Fruit fly (Drosophila melanogaster) whole organism, embryonic: ENCODE data around the gene CG3198.

Experiments
- Abd-B ChIP-seq: fragments of 200-800 bp; sonication (Bioruptor generic); optimal IDR thresholded peaks from 2 replicates; lab custom pipeline; 2018; ENCODE audit warnings: missing biosample characterization, mild to moderate bottlenecking, missing genetic modification characterization, moderate library complexity
- Adf1 ChIP-seq: fragments of 200-800 bp; sonication (Bioruptor generic); IDR thresholded peaks from 2 replicates; pipeline ENCODE4 v1.3.6; 2022; ENCODE audit warnings: missing biosample characterization, missing genetic modification characterization
- Asciz ChIP-seq: fragments of 200-800 bp; sonication (Bioruptor generic); optimal IDR thresholded peaks from 2 replicates; lab custom pipeline; 2017; ENCODE audit warnings: missing biosample characterization, mild to moderate bottlenecking, missing genetic modification characterization, missing genetic modification reagents
- Bteb2 ChIP-seq: fragments of 200-800 bp; sonication (Bioruptor generic); optimal IDR thresholded peaks from 2 replicates; lab custom pipeline; 2016; ENCODE audit warnings: missing biosample characterization, missing genetic modification characterization
- CG1024 ChIP-seq: fragments of 200-800 bp; sonication (Bioruptor generic); IDR thresholded peaks from 2 replicates; pipeline ENCODE4 v1.3.6; 2022; ENCODE audit warnings: missing biosample characterization, missing genetic modification characterization
- CG11085 ChIP-seq: fragments of 200-800 bp; sonication (Bioruptor generic); IDR thresholded peaks from 2 replicates; pipeline ENCODE4 v1.3.6; 2022; ENCODE audit warnings: missing biosample characterization, missing genetic modification characterization
- CG11398 ChIP-seq: fragments of 200-800 bp; sonication (Bioruptor generic); optimal IDR thresholded peaks from 2 replicates; lab custom pipeline; 2016; ENCODE audit warnings: missing biosample characterization, missing genetic modification characterization
- CG12769 ChIP-seq: fragments of 200-800 bp; sonication (Bioruptor generic); optimal IDR thresholded peaks from 2 replicates; lab custom pipeline; 2019; ENCODE audit warnings: missing biosample characterization, mild to moderate bottlenecking, missing genetic modification characterization, moderate library complexity
- CG14014 ChIP-seq: fragments of 200-800 bp; sonication (Bioruptor generic); IDR thresholded peaks from 2 replicates; pipeline ENCODE4 v1.3.6; 2022; ENCODE audit warnings: missing biosample characterization, missing genetic modification characterization
- CG18011 ChIP-seq: fragments of 200-800 bp; sonication (Bioruptor generic); optimal IDR thresholded peaks from 2 replicates; lab custom pipeline; 2017; ENCODE audit warnings: missing biosample characterization, missing genetic modification characterization, mild to moderate bottlenecking, moderate library complexity, missing genotype
- CG30403 ChIP-seq: fragments of 200-800 bp; sonication (Bioruptor generic); optimal IDR thresholded peaks from 3 replicates; lab custom pipeline; 2016; ENCODE audit warnings: missing biosample characterization, missing genetic modification characterization
- CG3065 ChIP-seq: fragments of 200-800 bp; sonication (Bioruptor generic); optimal IDR thresholded peaks from 2 replicates; lab custom pipeline; 2016; ENCODE audit warnings: missing biosample characterization, missing genetic modification characterization
- CG31441 ChIP-seq: fragments of 200-800 bp; sonication (Bioruptor generic); IDR thresholded peaks from 2 replicates; pipeline ENCODE4 v1.3.6; 2022; ENCODE audit warnings: missing biosample characterization, missing genetic modification characterization
- CG3163 ChIP-seq: fragments of 200-800 bp; sonication (Bioruptor generic); optimal IDR thresholded peaks from 3 replicates; lab custom pipeline; 2016; ENCODE audit warnings: missing biosample characterization, missing genetic modification characterization
- CG6854 ChIP-seq: fragments of 200-800 bp; sonication (Bioruptor generic); optimal IDR thresholded peaks from 3 replicates; lab custom pipeline; 2017; ENCODE audit warnings: missing biosample characterization, mild to moderate bottlenecking, missing genetic modification characterization
- CG7556 ChIP-seq: fragments of 200-800 bp; sonication (Bioruptor generic); optimal IDR thresholded peaks from 2 replicates; lab custom pipeline; 2017; ENCODE audit warnings: missing biosample characterization, mild to moderate bottlenecking, missing genetic modification characterization
- CG7928 ChIP-seq: fragments of 200-800 bp; sonication (Bioruptor generic); optimal IDR thresholded peaks from 2 replicates; lab custom pipeline; 2017; ENCODE audit warnings: missing biosample characterization, mild to moderate bottlenecking, missing genetic modification characterization
- CG8089 ChIP-seq: fragments of 200-800 bp; sonication (Bioruptor generic); optimal IDR thresholded peaks from 3 replicates; lab custom pipeline; 2016; ENCODE audit warnings: missing biosample characterization, missing genetic modification characterization
- CG8290 ChIP-seq, 3 experiments: fragments of 200-800 bp; sonication (Bioruptor generic); optimal IDR thresholded peaks; 2 replicates each; lab custom pipeline; 2016 to 2019; ENCODE audit warnings: missing biosample characterization in 3 of 3, missing genetic modification characterization in 3 of 3, mild to moderate bottlenecking in 2 of 3, moderate library complexity in 1 of 3
- CG8388 ChIP-seq: fragments of 200-800 bp; sonication (Bioruptor generic); optimal IDR thresholded peaks from 2 replicates; lab custom pipeline; 2019; ENCODE audit warnings: missing biosample characterization, mild to moderate bottlenecking, missing genetic modification characterization, moderate library complexity
- CG8944 ChIP-seq: fragments of 200-800 bp; sonication (Bioruptor generic); optimal IDR thresholded peaks from 3 replicates; lab custom pipeline; 2016; ENCODE audit warnings: missing biosample characterization, missing genetic modification characterization
- CG9215 ChIP-seq: fragments of 200-800 bp; sonication (Bioruptor generic); IDR thresholded peaks from 2 replicates; pipeline ENCODE4 v1.3.6; 2022; ENCODE audit warnings: missing biosample characterization, missing genetic modification characterization
- CG9932 ChIP-seq: fragments of 200-800 bp; sonication (Bioruptor generic); IDR thresholded peaks from 2 replicates; pipeline ENCODE4 v1.3.6; 2022; ENCODE audit warnings: missing biosample characterization, missing genetic modification characterization
- CTCF ChIP-seq: fragments of 200-800 bp; sonication (Bioruptor generic); optimal IDR thresholded peaks from 2 replicates; lab custom pipeline; 2017; ENCODE audit warnings: missing biosample characterization, mild to moderate bottlenecking, missing genetic modification characterization, moderate library complexity
- Dp ChIP-seq: fragments of 200-800 bp; sonication (Bioruptor generic); optimal IDR thresholded peaks from 2 replicates; lab custom pipeline; 2018; ENCODE audit warnings: missing biosample characterization, mild to moderate bottlenecking, missing genetic modification characterization, moderate library complexity
- E2f1 ChIP-seq: fragments of 200-800 bp; sonication (Bioruptor generic); IDR thresholded peaks from 2 replicates; pipeline ENCODE4 v1.3.6; 2022; ENCODE audit warnings: missing biosample characterization, missing genetic modification characterization
- Gug ChIP-seq: fragments of 200-800 bp; sonication (Bioruptor generic); IDR thresholded peaks from 4 replicates; pipeline ENCODE4 v1.3.6; 2022; ENCODE audit warnings: missing biosample characterization, missing genetic modification characterization
- H2.0 ChIP-seq: fragments of 200-800 bp; sonication (Bioruptor generic); IDR thresholded peaks from 2 replicates; pipeline ENCODE4 v1.3.6; 2022; ENCODE audit warnings: missing biosample characterization, missing genetic modification characterization
- HmgZ ChIP-seq: fragments of 200-800 bp; sonication (Bioruptor generic); optimal IDR thresholded peaks from 2 replicates; lab custom pipeline; 2018; ENCODE audit warnings: missing biosample characterization, mild to moderate bottlenecking, missing genetic modification characterization
- Lpt ChIP-seq: fragments of >200 bp; optimal IDR thresholded peaks from 2 replicates; lab custom pipeline; 2018; ENCODE audit warnings: missing biosample characterization, missing genetic modification characterization
- Meics ChIP-seq: fragments of 200-800 bp; sonication (Bioruptor generic); optimal IDR thresholded peaks from 2 replicates; lab custom pipeline; 2017; ENCODE audit warnings: missing biosample characterization, mild to moderate bottlenecking, missing genetic modification characterization
- NfI ChIP-seq: fragments of 200-800 bp; sonication (Bioruptor generic); optimal IDR thresholded peaks from 3 replicates; lab custom pipeline; 2018; ENCODE audit warnings: missing biosample characterization, mild to moderate bottlenecking, missing genetic modification characterization, moderate library complexity
- Sox102F ChIP-seq: fragments of 200-800 bp; sonication (Bioruptor generic); optimal IDR thresholded peaks from 2 replicates; lab custom pipeline; 2018; ENCODE audit warnings: missing biosample characterization, mild to moderate bottlenecking, missing genetic modification characterization, moderate library complexity
- Trl ChIP-seq, 3 experiments: fragments of >200 bp in 2 of 3; fragments of 200-800 bp in 1 of 3; sonication (Bioruptor generic) in 1 of 3; optimal IDR thresholded peaks; 2 replicates in 1 of 3; 3 replicates in 2 of 3; lab custom pipeline; 2016 to 2017; ENCODE audit warnings: missing biosample characterization in 1 of 3, missing genetic modification characterization in 1 of 3
- ase ChIP-seq: fragments of 200-800 bp; sonication (Bioruptor generic); IDR thresholded peaks from 3 replicates; pipeline ENCODE4 v1.3.6; 2022; ENCODE audit warnings: missing biosample characterization, missing genetic modification characterization
- fd96Cb ChIP-seq: fragments of 200-800 bp; sonication (Bioruptor generic); optimal IDR thresholded peaks from 2 replicates; lab custom pipeline; 2018; ENCODE audit warnings: missing biosample characterization, mild to moderate bottlenecking, missing genetic modification characterization, moderate library complexity
- gem ChIP-seq: fragments of 200-800 bp; sonication (Bioruptor generic); optimal IDR thresholded peaks from 2 replicates; lab custom pipeline; 2019; ENCODE audit warnings: missing biosample characterization, mild to moderate bottlenecking, missing genetic modification characterization, moderate library complexity
- her ChIP-seq: fragments of 200-800 bp; sonication (Bioruptor generic); optimal IDR thresholded peaks from 2 replicates; lab custom pipeline; 2016; ENCODE audit warnings: missing biosample characterization, missing genetic modification characterization
- mam ChIP-seq: fragments of 200-800 bp; sonication (Bioruptor generic); optimal IDR thresholded peaks from 3 replicates; lab custom pipeline; 2016; ENCODE audit warnings: missing biosample characterization, missing genetic modification characterization
- onecut ChIP-seq: fragments of 200-800 bp; sonication (Bioruptor generic); IDR thresholded peaks from 2 replicates; pipeline ENCODE4 v1.3.6; 2022; ENCODE audit warnings: missing biosample characterization, missing genetic modification characterization
- peb ChIP-seq: fragments of 200-800 bp; sonication (Bioruptor generic); IDR thresholded peaks from 2 replicates; pipeline ENCODE4 v1.3.6; 2022; ENCODE audit warnings: missing biosample characterization, missing genetic modification characterization
- phol ChIP-seq: fragments of 200-800 bp; sonication (Bioruptor generic); optimal IDR thresholded peaks from 3 replicates; lab custom pipeline; 2018; ENCODE audit warnings: missing biosample characterization, mild to moderate bottlenecking, missing genetic modification characterization, moderate library complexity
- pnt ChIP-seq: fragments of 200-800 bp; sonication (Bioruptor generic); optimal IDR thresholded peaks from 3 replicates; lab custom pipeline; 2016; ENCODE audit warnings: missing biosample characterization, missing genetic modification characterization
- prd ChIP-seq, 3 experiments: fragments of >200 bp in 2 of 3; fragments of 200-800 bp in 1 of 3; sonication (Bioruptor generic) in 1 of 3; optimal IDR thresholded peaks in 2 of 3; IDR thresholded peaks in 1 of 3; 2 replicates in 2 of 3; 3 replicates in 1 of 3; pipeline versions ENCODE4 v1.3.6 to Lab custom; 2017 to 2022; ENCODE audit warnings: missing biosample characterization in 1 of 3, missing genetic modification characterization in 1 of 3
- run ChIP-seq: fragments of 200-800 bp; sonication (Bioruptor generic); optimal IDR thresholded peaks from 3 replicates; lab custom pipeline; 2018; ENCODE audit warnings: missing biosample characterization, mild to moderate bottlenecking, missing genetic modification characterization
- ssp ChIP-seq: fragments of 200-800 bp; sonication (Bioruptor generic); IDR thresholded peaks from 2 replicates; pipeline ENCODE4 v1.3.6; 2022; ENCODE audit warnings: missing biosample characterization, missing genetic modification characterization
- usp ChIP-seq: fragments of >200 bp; optimal IDR thresholded peaks from 2 replicates; lab custom pipeline; 2017; ENCODE audit warnings: missing biosample characterization, missing genetic modification characterization
- vvl ChIP-seq: fragments of 200-800 bp; sonication (Bioruptor generic); IDR thresholded peaks from 2 replicates; pipeline ENCODE4 v1.3.6; 2022; ENCODE audit warnings: missing biosample characterization, missing genetic modification characterization

CG3198 gene

DNA sequence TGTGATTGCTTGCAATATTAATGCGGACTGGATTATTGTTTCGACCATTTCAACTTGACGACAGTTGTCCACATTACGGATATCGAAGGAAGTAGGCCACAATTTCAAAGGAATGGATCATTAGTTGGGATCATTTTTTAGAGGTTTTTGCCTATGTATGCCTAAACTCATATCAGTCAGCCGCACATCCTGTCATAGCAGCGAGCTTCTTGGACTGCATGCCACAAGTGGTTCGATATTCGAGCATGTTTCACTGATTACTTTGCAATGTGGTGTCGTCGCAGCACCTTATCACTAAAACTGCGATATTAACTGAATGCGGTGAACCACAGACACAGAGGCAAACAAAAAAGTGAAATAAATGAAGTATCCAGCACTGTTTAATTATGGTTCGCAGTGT is 9.8 kb downstream of the CG3198 start:
- TF ChIP-seq CG8089 (GFP tag; lab: Kevin White, UChicago) (no peak), CG18011 (peak; percentile 92), CG7928 (no peak), pnt (no peak)

DNA sequence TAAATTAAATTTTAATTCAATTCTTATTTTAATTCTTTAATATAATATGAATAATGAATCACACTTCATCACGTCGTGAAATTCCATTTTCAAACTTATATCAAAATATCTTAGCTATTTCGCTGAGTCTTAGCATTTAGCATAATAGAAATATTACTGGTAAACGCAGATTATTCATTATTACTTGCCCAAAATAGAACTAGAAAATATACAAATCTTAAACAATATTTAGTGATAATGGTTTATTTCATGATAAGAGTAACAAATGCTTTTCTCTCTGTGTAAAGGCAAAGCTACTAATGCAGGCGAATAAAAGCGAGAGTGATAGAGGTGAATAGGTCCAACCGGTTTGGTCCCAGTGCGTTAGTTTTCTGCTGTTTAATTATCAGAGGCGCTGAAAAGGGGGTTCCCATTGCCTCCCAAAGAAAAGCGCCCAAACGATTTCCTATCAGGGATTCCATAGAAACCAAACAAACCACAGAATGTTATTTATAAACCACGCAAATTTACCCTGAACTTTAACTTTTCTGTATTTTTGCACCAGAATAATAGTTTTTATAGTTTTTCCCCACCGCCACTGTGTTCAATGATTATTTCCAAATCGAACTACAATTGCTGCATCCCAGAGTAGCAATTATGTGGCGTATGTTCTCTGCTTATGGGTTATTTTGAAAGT is 10.8 kb downstream of the CG3198 start:
- peak; percentile 24 for TF ChIP-seq mam (GFP tag; lab: Kevin White, UChicago)
- 0 out of 2 replicates have a peak, but pooled peaks have one; percentile 40 for TF ChIP-seq E2f1 (GFP tag; lab: Robert Waterston, UW)
- TF ChIP-seq H2.0 (GFP tag; lab: Robert Waterston, UW) = peak; percentile 49; the same call in 1 of the 2 replicates
- TF ChIP-seq Trl (optimal IDR thresholded peaks at IDR 0.05; lab: Kevin White, UChicago) = no peak
- no peak for TF ChIP-seq Trl (GFP tag; optimal IDR thresholded peaks at IDR 0.05; lab: Kevin White, UChicago)
- peak; percentile 56; the same call in 1 of the 2 replicates for TF ChIP-seq CG14014
- TF ChIP-seq Dp (GFP tag; lab: Kevin White, UChicago) = no peak
- TF ChIP-seq CG1024 (GFP tag; lab: Robert Waterston, UW) = no peak
- peak; percentile 12; the same call in 1 of the 2 replicates for TF ChIP-seq CG11085 (GFP tag; lab: Robert Waterston, UW)
- TF ChIP-seq CG9932 (GFP tag; lab: Robert Waterston, UW) = peak; percentile 58; the same call in 1 of the 2 replicates
- peak; percentile 16 for TF ChIP-seq CG11398 (GFP tag; lab: Kevin White, UChicago)
- no peak for TF ChIP-seq run (tag; lab: Kevin White, UChicago)
- peak; percentile 31 for TF ChIP-seq Asciz (GFP tag; lab: Kevin White, UChicago)
- peak; percentile 18 for TF ChIP-seq Abd-B
- TF ChIP-seq peb (GFP tag; lab: Robert Waterston, UW) = no peak
- TF ChIP-seq HmgZ (tag; lab: Kevin White, UChicago) = no peak
- TF ChIP-seq CG8089 (GFP tag; lab: Kevin White, UChicago) = no peak
- TF ChIP-seq Adf1 (GFP tag; lab: Robert Waterston, UW) = no peak
- TF ChIP-seq CG8944 (GFP tag; lab: Kevin White, UChicago) = peak; percentile 37
- TF ChIP-seq gem (tag; lab: Kevin White, UChicago) = peak; percentile 58
- peak; percentile 47; the same call in 1 of the 4 replicates for TF ChIP-seq Gug (GFP tag; lab: Robert Waterston, UW)
- TF ChIP-seq CG9215 (GFP tag; lab: Robert Waterston, UW) = peak; percentile 41; the same call in 1 of the 2 replicates
- TF ChIP-seq Sox102F (GFP tag; lab: Kevin White, UChicago) = peak; percentile 18
- no peak for TF ChIP-seq CG3065 (GFP tag; lab: Kevin White, UChicago)
- TF ChIP-seq CG12769 (tag; lab: Kevin White, UChicago) = peak; percentile 65
- TF ChIP-seq vvl (GFP tag; lab: Robert Waterston, UW) = peak; percentile 47
- TF ChIP-seq CTCF (GFP tag; lab: Kevin White, UChicago) = no peak
- peak; percentile 46 for TF ChIP-seq CG31441 (GFP tag; lab: Robert Waterston, UW)
- TF ChIP-seq NfI = peak; percentile 31
- TF ChIP-seq CG30403 = peak; percentile 28
- TF ChIP-seq CG7556 = peak; percentile 43
- no peak for TF ChIP-seq prd (optimal IDR thresholded peaks at IDR 0.05; lab: Kevin White, UChicago)
- peak; percentile 55; the same call in 2 of the 3 replicates for TF ChIP-seq prd (GFP tag; IDR thresholded peaks at IDR 0.05; lab: Robert Waterston, UW)
- peak; percentile 21 for TF ChIP-seq onecut (GFP tag; lab: Robert Waterston, UW)
- TF ChIP-seq ssp (GFP tag; lab: Robert Waterston, UW) = peak; percentile 40; the same call in 1 of the 2 replicates
- TF ChIP-seq Meics (GFP tag; lab: Kevin White, UChicago) = peak; percentile 55
- TF ChIP-seq fd96Cb (tag; lab: Kevin White, UChicago) = no peak
- TF ChIP-seq usp (GFP tag; lab: Kevin White, UChicago) = no peak
- TF ChIP-seq her (GFP tag; lab: Kevin White, UChicago) = peak; percentile 51
- TF ChIP-seq CG6854 (GFP tag; lab: Kevin White, UChicago) = no peak
- TF ChIP-seq ase = peak; percentile 33; the same call in 1 of the 3 replicates
- no peak for TF ChIP-seq Lpt (GFP tag; lab: Kevin White, UChicago)
- no peak for TF ChIP-seq CG8290 (GFP tag; optimal IDR thresholded peaks at IDR 0.05; lab: Kevin White, UChicago)
- peak in 1 of 2 experiments; percentile 46 for TF ChIP-seq CG8290 (tag; optimal IDR thresholded peaks at IDR 0.05; lab: Kevin White, UChicago)
- peak; percentile 25 for TF ChIP-seq CG3163 (GFP tag; lab: Kevin White, UChicago)
- TF ChIP-seq phol (tag; lab: Kevin White, UChicago) = peak; percentile 26
- peak; percentile 21 for TF ChIP-seq CG8388 (GFP tag; lab: Kevin White, UChicago)
- peak; percentile 38 for TF ChIP-seq Bteb2 (GFP tag; lab: Kevin White, UChicago)
